Worm (Caenorhabditis elegans) whole organism, late embryonic: ENCODE data around the gene hacd-1.

Experiments
- lim-6 ChIP-seq: sonication (generic microtip); optimal IDR thresholded peaks from 2 replicates; lab custom pipeline; 2016; ENCODE audit warnings: missing genetic modification characterization, missing compliant biosample characterization
- pag-3 ChIP-seq: sonication (generic microtip); optimal IDR thresholded peaks from 2 replicates; lab custom pipeline; 2016; ENCODE audit warnings: missing compliant biosample characterization, missing genetic modification characterization, borderline replicate concordance
- pha-4 ChIP-seq: fragments of 150-350 bp; optimal IDR thresholded peaks from 2 replicates; lab custom pipeline; 2018; ENCODE audit warnings: missing biosample characterization, missing genetic modification reagents, missing genetic modification characterization
- rnt-1 ChIP-seq: sonication (generic microtip); optimal IDR thresholded peaks from 2 replicates; lab custom pipeline; 2016; ENCODE audit warnings: missing genetic modification characterization, missing compliant biosample characterization
- sdc-2 ChIP-seq: sonication (generic microtip); optimal IDR thresholded peaks from 2 replicates; lab custom pipeline; 2016; ENCODE audit warnings: missing genotype, missing genetic modification characterization, missing compliant biosample characterization
- unc-42 ChIP-seq: sonication (generic microtip); optimal IDR thresholded peaks from 2 replicates; lab custom pipeline; 2016; ENCODE audit warnings: missing genotype, missing genetic modification characterization, missing compliant biosample characterization

DNA sequence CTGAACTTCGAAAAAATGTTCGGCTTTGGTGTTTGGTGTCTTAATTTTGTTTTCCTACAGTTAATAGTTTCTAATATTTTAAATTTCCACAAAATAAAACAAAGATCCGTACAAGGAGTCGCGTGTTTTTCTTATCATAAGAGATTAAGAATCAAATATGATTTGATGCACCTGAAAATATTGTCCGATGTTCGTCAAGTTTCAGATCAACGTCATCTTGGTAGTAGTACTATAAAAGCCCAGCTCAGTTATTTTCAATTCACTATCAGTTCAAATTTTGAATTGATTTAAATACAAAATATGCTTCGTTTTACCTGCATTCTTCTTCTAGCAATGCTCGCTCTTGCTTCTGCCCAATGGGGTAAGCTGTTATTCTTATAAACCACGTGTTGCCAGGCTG is 15.1 kb upstream of the hacd-1 start, which contains the start of gene cnc-5:
- TF ChIP-seq pha-4 (no peak), sdc-2 (tag; lab: Kevin White, UChicago) (no peak), lim-6 (tag; lab: Kevin White, UChicago) (no peak), unc-42 (tag; lab: Kevin White, UChicago) (no peak), pag-3 (tag; lab: Kevin White, UChicago) (no peak), rnt-1 (tag; lab: Kevin White, UChicago) (no peak)
